Fruit fly (Drosophila melanogaster) whole organism, embryonic: ENCODE measurements around the gene CG6142.

Experiments
- CG12659 ChIP-seq: fragments of 200-800 bp; sonication (Bioruptor generic); optimal IDR thresholded peaks from 3 replicates; lab custom pipeline; 2017; ENCODE audit warnings: mild to moderate bottlenecking, missing biosample characterization, missing genetic modification reagents, missing genetic modification characterization
- CG14014 ChIP-seq: fragments of 200-800 bp; sonication (Bioruptor generic); IDR thresholded peaks from 2 replicates; pipeline ENCODE4 v1.3.6; 2022; ENCODE audit warnings: missing biosample characterization, missing genetic modification characterization
- CG18011 ChIP-seq: fragments of 200-800 bp; sonication (Bioruptor generic); optimal IDR thresholded peaks from 2 replicates; lab custom pipeline; 2017; ENCODE audit warnings: missing biosample characterization, missing genetic modification characterization, mild to moderate bottlenecking, moderate library complexity, missing genotype
- CG34422 ChIP-seq: fragments of 200-800 bp; sonication (Bioruptor generic); IDR thresholded peaks from 3 replicates; pipeline ENCODE4 v1.3.6; 2022; ENCODE audit warnings: missing biosample characterization, missing genetic modification characterization
- CTCF ChIP-seq: fragments of 200-800 bp; sonication (Bioruptor generic); optimal IDR thresholded peaks from 2 replicates; lab custom pipeline; 2017; ENCODE audit warnings: missing biosample characterization, mild to moderate bottlenecking, missing genetic modification characterization, moderate library complexity
- Dbx ChIP-seq: fragments of 200-800 bp; sonication (Bioruptor generic); IDR thresholded peaks from 3 replicates; pipeline ENCODE4 v1.3.6; 2022; ENCODE audit warnings: missing biosample characterization, missing genetic modification characterization
- Gug ChIP-seq: fragments of 200-800 bp; sonication (Bioruptor generic); IDR thresholded peaks from 4 replicates; pipeline ENCODE4 v1.3.6; 2022; ENCODE audit warnings: missing biosample characterization, missing genetic modification characterization
- Hmr ChIP-seq: fragments of 200-800 bp; sonication (Bioruptor generic); optimal IDR thresholded peaks from 3 replicates; lab custom pipeline; 2017; ENCODE audit warnings: mild to moderate bottlenecking, missing biosample characterization, missing genetic modification reagents, missing genetic modification characterization
- Hmx ChIP-seq: fragments of 200-800 bp; sonication (Bioruptor generic); optimal IDR thresholded peaks from 2 replicates; lab custom pipeline; 2016; ENCODE audit warnings: missing biosample characterization, missing genetic modification characterization
- Pdp1 ChIP-seq, 2 experiments: fragments of 200-800 bp; sonication (Bioruptor generic); optimal IDR thresholded peaks; 3 replicates each; lab custom pipeline; 2016; ENCODE audit warnings: missing biosample characterization in 2 of 2, missing genetic modification characterization in 2 of 2, mild to moderate bottlenecking in 1 of 2, moderate library complexity in 1 of 2
- crc ChIP-seq: fragments of 200-800 bp; sonication (Bioruptor generic); optimal IDR thresholded peaks from 2 replicates; lab custom pipeline; 2016; ENCODE audit warnings: missing biosample characterization, missing genetic modification characterization
- pfk ChIP-seq: fragments of 200-800 bp; sonication (Bioruptor generic); optimal IDR thresholded peaks from 2 replicates; lab custom pipeline; 2018; ENCODE audit warnings: missing biosample characterization, mild to moderate bottlenecking, missing genetic modification characterization, moderate library complexity
- psq ChIP-seq: fragments of 200-800 bp; sonication (Bioruptor generic); optimal IDR thresholded peaks from 2 replicates; lab custom pipeline; 2017; ENCODE audit warnings: missing biosample characterization, missing genetic modification characterization

DNA sequence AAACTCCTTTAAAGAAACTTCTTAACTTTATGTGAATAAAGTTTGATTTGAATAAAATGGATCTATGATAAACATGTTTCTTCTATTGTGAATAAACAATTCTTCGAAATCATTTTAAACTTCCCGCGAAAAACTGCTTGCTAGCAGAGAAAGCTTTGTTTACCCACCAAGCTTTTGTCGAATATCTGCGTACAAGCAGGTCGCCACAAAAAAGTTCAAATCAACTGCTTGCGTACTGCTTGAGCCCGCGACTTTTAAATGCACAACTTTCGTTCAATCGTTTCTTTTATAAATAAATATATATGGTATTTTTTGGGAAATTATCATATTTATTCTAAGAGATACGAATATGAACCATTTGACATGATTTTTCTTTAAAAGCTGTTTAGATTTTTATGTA lies 29.5 kb upstream of the CG6142 start:
- TF ChIP-seq Dbx (GFP tag; lab: Robert Waterston, UW) (no peak), CG34422 (no peak), CG12659 (no peak), crc (GFP tag; lab: Kevin White, UChicago) (no peak), CG14014 (GFP tag; lab: Robert Waterston, UW) (no peak), psq (no peak), Pdp1 (GFP tag; optimal IDR thresholded peaks at IDR 0.05; lab: Kevin White, UChicago) (no peak), Gug (GFP tag; lab: Robert Waterston, UW) (no peak), Hmr (no peak), Hmx (GFP tag; lab: Kevin White, UChicago) (no peak), CTCF (GFP tag; lab: Kevin White, UChicago) (peak; percentile 48), pfk (no peak), CG18011 (GFP tag; lab: Kevin White, UChicago) (no peak)
